Fruit fly (Drosophila melanogaster) Kc167 (cell line): ENCODE data around the gene Atu.

Experiments
- Myc ChIP-seq: fragments of >200 bp; optimal IDR thresholded peaks from 2 replicates; lab custom pipeline; 2017; ENCODE audit warnings: missing external identifiers
- Sin3A ChIP-seq: fragments of >200 bp; optimal IDR thresholded peaks from 2 replicates; lab custom pipeline; 2018; ENCODE audit warnings: missing external identifiers
- h ChIP-seq: fragments of >200 bp; optimal IDR thresholded peaks from 3 replicates; lab custom pipeline; 2018; ENCODE audit warnings: missing external identifiers
- insv ChIP-seq: fragments of >200 bp; optimal IDR thresholded peaks from 3 replicates; lab custom pipeline; 2018; ENCODE audit warnings: missing external identifiers
- psq ChIP-seq: fragments of >200 bp; optimal IDR thresholded peaks from 2 replicates; lab custom pipeline; 2017; ENCODE audit warnings: missing external identifiers
- ttk ChIP-seq: sonication (Bioruptor generic); optimal IDR thresholded peaks from 2 replicates; lab custom pipeline; 2017; ENCODE audit warnings: missing external identifiers

The Atu gene

dm6 chr3R:5611733-5612132 lies 1.4 kb upstream of the Atu start:
- TF ChIP-seq psq (no peak), ttk (lab: Kevin White, UChicago) (no peak), Sin3A (lab: Kevin White, UChicago) (no peak), insv (lab: Kevin White, UChicago) (no peak), Myc (lab: Kevin White, UChicago) (no peak), h (lab: Kevin White, UChicago) (no peak)

dm6 chr3R:5612372-5613113 lies 615 bp upstream of the Atu start, which contains the start of gene Rga:
TSS of gene Rga (minus strand) at chr3R:5613112.
- TF ChIP-seq psq (no peak), h (lab: Kevin White, UChicago) (no peak), insv (lab: Kevin White, UChicago) (no peak), ttk (lab: Kevin White, UChicago) (no peak), Sin3A (lab: Kevin White, UChicago) (no peak)

dm6 chr3R:5615484-5615883 lies 2.3 kb downstream of the Atu start:
- no peak for TF ChIP-seq Myc (lab: Kevin White, UChicago)

DNA sequence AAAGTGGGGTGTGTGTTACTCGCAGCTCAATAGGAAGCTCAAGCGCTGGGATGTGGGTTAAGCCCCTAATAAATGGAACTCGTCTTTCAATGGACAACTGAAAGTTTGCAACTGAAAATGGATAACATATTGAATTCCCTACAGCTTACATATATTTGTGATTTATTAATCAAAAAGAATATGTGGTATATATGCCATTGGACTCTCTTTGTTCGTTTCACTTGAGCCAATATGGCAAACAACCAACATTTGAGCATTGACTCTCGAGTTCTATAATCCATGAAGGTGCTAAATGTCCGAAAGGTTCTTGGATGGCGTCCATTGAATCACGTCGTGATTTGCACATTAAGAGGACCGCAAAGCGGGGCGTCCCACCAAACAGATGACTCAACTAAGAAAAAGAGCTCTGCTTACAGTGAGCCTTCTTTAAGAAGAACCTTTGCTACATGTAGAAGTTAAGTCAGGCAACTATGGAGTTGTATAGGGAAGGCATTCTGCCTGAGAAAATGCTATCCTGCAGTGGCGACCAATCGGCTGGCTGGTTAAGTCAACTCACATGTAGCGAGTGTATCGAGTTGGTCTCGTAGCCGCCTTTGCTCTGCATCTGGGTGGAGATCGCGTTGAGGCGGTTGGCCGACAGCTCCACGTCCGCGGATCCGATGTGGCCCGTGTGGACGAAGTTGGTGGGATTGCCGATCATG lies 4.9 kb downstream of the Atu start:
- TF ChIP-seq psq = no peak
- no peak for TF ChIP-seq ttk (lab: Kevin White, UChicago)
- TF ChIP-seq h (lab: Kevin White, UChicago) = no peak
- TF ChIP-seq Myc (lab: Kevin White, UChicago) = no peak
- no peak for TF ChIP-seq insv (lab: Kevin White, UChicago)
- no peak for TF ChIP-seq Sin3A (lab: Kevin White, UChicago)

dm6 chr3R:5620387-5620956 lies 7.3 kb downstream of the Atu start:
- TF ChIP-seq h (lab: Kevin White, UChicago) (no peak), Myc (lab: Kevin White, UChicago) (no peak), insv (lab: Kevin White, UChicago) (no peak), Sin3A (lab: Kevin White, UChicago) (no peak)

- TF ChIP-seq Sin3A (lab: Kevin White, UChicago) = no peak
- TF ChIP-seq h (lab: Kevin White, UChicago) = no peak
- no peak for TF ChIP-seq Myc (lab: Kevin White, UChicago)
- TF ChIP-seq ttk (lab: Kevin White, UChicago) = no peak
- TF ChIP-seq insv (lab: Kevin White, UChicago) = no peak
- no peak for TF ChIP-seq psq
Measured at dm6 chr3R:5621714-5622405, 8.7 kb downstream of the Atu start.

- no peak for TF ChIP-seq h (lab: Kevin White, UChicago)
- TF ChIP-seq insv (lab: Kevin White, UChicago) = no peak
- no peak for TF ChIP-seq Myc (lab: Kevin White, UChicago)
- TF ChIP-seq psq = no peak
- TF ChIP-seq Sin3A (lab: Kevin White, UChicago) = no peak
- no peak for TF ChIP-seq ttk (lab: Kevin White, UChicago)
Measured at dm6 chr3R:5622406-5622752, 9.2 kb downstream of the Atu start.

DNA sequence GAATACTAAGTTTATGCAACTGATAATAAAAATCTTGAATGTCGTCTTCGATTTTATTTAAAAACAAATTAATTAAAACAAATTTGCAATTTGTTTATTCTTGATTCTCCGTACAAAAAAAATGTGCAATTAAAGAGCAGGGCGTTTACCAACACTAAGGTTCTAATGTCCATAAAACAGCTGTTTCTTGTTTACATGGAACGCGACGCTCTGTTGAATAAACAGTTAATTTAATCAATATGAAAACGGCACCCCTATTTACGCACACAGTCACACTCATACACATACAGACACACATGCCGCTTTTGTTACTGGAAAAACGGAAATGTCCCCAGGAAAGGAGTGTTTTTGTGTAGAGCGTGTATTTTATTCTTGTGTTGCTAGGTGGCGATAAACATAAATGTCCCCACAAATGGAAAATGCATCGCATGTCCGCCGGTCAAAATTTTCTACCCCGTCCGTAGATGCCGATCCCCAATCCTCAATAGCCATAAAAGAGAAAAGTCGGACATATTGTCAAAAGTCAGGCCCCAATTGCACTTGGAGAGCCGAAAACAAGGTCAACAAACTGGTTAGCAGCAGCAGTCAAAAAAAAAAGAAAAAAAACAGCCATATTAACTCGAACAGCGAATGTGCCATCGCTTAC lies 9.9 kb downstream of the Atu start:
- TF ChIP-seq Sin3A (lab: Kevin White, UChicago) = no peak
- no peak for TF ChIP-seq insv (lab: Kevin White, UChicago)
- TF ChIP-seq ttk (lab: Kevin White, UChicago) = no peak
- no peak for TF ChIP-seq h (lab: Kevin White, UChicago)
- TF ChIP-seq psq = no peak
- no peak for TF ChIP-seq Myc (lab: Kevin White, UChicago)

- TF ChIP-seq Myc (lab: Kevin White, UChicago) (no peak), Sin3A (lab: Kevin White, UChicago) (no peak)
Measured at dm6 chr3R:5624115-5624878, 11.1 kb downstream of the Atu start, which contains the start of the genes Dph4, Spec2 and RpL13A. TSS of gene Dph4 (minus strand) at chr3R:5624125. TSS of gene Spec2 (minus strand) at chr3R:5624125. TSS of gene RpL13A (plus strand) at chr3R:5624474.

dm6 chr3R:5627552-5627951 lies 14.4 kb downstream of the Atu start, which contains the start of gene CG31551:
TSS of gene CG31551 (plus strand) at chr3R:5627852.
- TF ChIP-seq psq (no peak), ttk (lab: Kevin White, UChicago) (no peak), insv (lab: Kevin White, UChicago) (no peak), h (lab: Kevin White, UChicago) (no peak), Myc (lab: Kevin White, UChicago) (no peak), Sin3A (lab: Kevin White, UChicago) (no peak)
